Worm (Caenorhabditis elegans): ENCODE data around the gene comt-1.

The comt-1 gene

DNA sequence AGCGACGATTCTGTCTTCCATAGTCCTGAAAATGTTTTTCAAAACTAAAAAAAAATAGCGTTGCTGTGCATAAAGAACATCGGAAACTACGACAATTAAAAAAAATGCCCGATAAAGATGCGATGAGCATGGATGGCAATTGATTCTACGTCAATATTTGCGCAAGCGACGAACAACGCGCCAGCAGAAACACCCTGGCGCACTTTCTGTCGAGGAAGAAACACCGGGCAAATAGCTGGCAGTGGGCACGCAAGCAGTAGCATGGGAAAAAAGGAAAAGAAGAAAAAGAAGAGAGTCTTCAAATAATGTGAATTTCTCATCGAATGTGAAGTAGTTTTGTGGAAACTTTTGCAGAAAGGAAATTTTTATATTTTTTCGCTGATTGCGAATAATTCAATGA lies 52.7 kb downstream of the comt-1 start, which contains the start of gene C14A11.9 (continued):
- TF ChIP-seq ceh-91 (GFP tag; IDR thresholded peaks at IDR 0.05), result no peak
- no peak for TF ChIP-seq pha-4 (tag; optimal IDR thresholded peaks at IDR 0.05)
- peak; percentile 63 for TF ChIP-seq ets-4 (GFP tag; optimal IDR thresholded peaks at IDR 0.05)
- no peak for TF ChIP-seq aptf-3 (GFP tag; IDR thresholded peaks at IDR 0.05)
- no peak for TF ChIP-seq nfya-1 (tag; optimal IDR thresholded peaks at IDR 0.05; ENCODE audit: borderline replicate concordance, insufficient read depth)
- TF ChIP-seq egrh-3 (GFP tag; IDR thresholded peaks at IDR 0.05), result 0 out of 2 replicates have a peak, but pooled peaks have one; percentile 24
- TF ChIP-seq snpc-4 (GFP tag; optimal IDR thresholded peaks at IDR 0.05), result no peak
- peak in 3 of 4 experiments; percentile 45 to 67 (median 66) for TF ChIP-seq snpc-4 (tag; optimal IDR thresholded peaks at IDR 0.05)
- TF ChIP-seq efl-1 (GFP tag; optimal IDR thresholded peaks at IDR 0.05), result no peak
- TF ChIP-seq ceh-100 (GFP tag; IDR thresholded peaks at IDR 0.05), result 0 out of 2 replicates have a peak, but pooled peaks have one; percentile 33
- TF ChIP-seq F37B4.10 (GFP tag; IDR thresholded peaks at IDR 0.05), result no peak
- peak in 1 of 3 experiments; percentile 88 for TF ChIP-seq lin-35 (GFP tag; optimal IDR thresholded peaks at IDR 0.05)
- TF ChIP-seq nfyb-1 (GFP tag; IDR thresholded peaks at IDR 0.05), result no peak
- TF ChIP-seq tbp1 (GFP tag; optimal IDR thresholded peaks at IDR 0.05), result no peak
- no peak for TF ChIP-seq B0019.2 (GFP tag; conservative IDR thresholded peaks at IDR 0.05)
- no peak for TF ChIP-seq cebp-1 (GFP tag; IDR thresholded peaks at IDR 0.05)
- peak; percentile 90 for TF ChIP-seq cebp-1 (tag; optimal IDR thresholded peaks at IDR 0.05)
- TF ChIP-seq dpl-1 (GFP tag; optimal IDR thresholded peaks at IDR 0.05), result peak; percentile 3
- no peak for TF ChIP-seq nhr-120 (GFP tag; IDR thresholded peaks at IDR 0.05)
- TF ChIP-seq gei-17 (GFP tag; optimal IDR thresholded peaks at IDR 0.05), result peak; percentile 87
- peak; percentile 81 for TF ChIP-seq atf-7 (tag; optimal IDR thresholded peaks at IDR 0.05)
- TF ChIP-seq F39B2.1 (GFP tag; IDR thresholded peaks at IDR 0.05), result no peak
- no peak for TF ChIP-seq repo-1 (tag; optimal IDR thresholded peaks at IDR 0.05)
- no peak for TF ChIP-seq mxl-1 (tag; optimal IDR thresholded peaks at IDR 0.05)
- TF ChIP-seq die-1 (tag; optimal IDR thresholded peaks at IDR 0.05), result peak; percentile 9
- TF ChIP-seq ceh-40 (GFP tag; IDR thresholded peaks at IDR 0.05), result no peak
- TF ChIP-seq hmg-20 (GFP tag; IDR thresholded peaks at IDR 0.05), result no peak
- TF ChIP-seq attf-5 (GFP tag; optimal IDR thresholded peaks at IDR 0.05), result peak; percentile 87
- TF ChIP-seq nhr-80 (tag; optimal IDR thresholded peaks at IDR 0.05), result peak; percentile 90
- no peak for TF ChIP-seq F49E8.2 (tag; optimal IDR thresholded peaks at IDR 0.05; ENCODE audit: insufficient read depth)
- 0 out of 2 replicates have a peak, but pooled peaks have one; percentile 35 for TF ChIP-seq cebp-2 (GFP tag; IDR thresholded peaks at IDR 0.05)
- TF ChIP-seq ztf-26 (tag; optimal IDR thresholded peaks at IDR 0.05), result peak; percentile 85
- TF ChIP-seq hlh-12 (tag; optimal IDR thresholded peaks at IDR 0.05), result no peak
- TF ChIP-seq mcd-1 (GFP tag; IDR thresholded peaks at IDR 0.05), result peak; percentile 80
- TF ChIP-seq snpc-1.3 (tag; optimal IDR thresholded peaks at IDR 0.05; ENCODE audit: insufficient read depth), result no peak
- no peak for TF ChIP-seq hlh-26 (GFP tag; conservative IDR thresholded peaks at IDR 0.05)
- TF ChIP-seq B0035.1 (tag; optimal IDR thresholded peaks at IDR 0.05), result no peak
- TF ChIP-seq ceh-79 (tag; optimal IDR thresholded peaks at IDR 0.05), result no peak
- no peak; the same call in 1 of the 2 replicates for TF ChIP-seq B0336.3 (GFP tag; IDR thresholded peaks at IDR 0.05)
- TF ChIP-seq him-1 (tag; optimal IDR thresholded peaks at IDR 0.05), result no peak
- TF ChIP-seq lir-1 (GFP tag; conservative IDR thresholded peaks at IDR 0.05), result peak; percentile 41; the same call in 1 of the 2 replicates
- TF ChIP-seq F22D6.2 (tag; optimal IDR thresholded peaks at IDR 0.05), result peak; percentile 69
- TF ChIP-seq attf-3 (GFP tag; conservative IDR thresholded peaks at IDR 0.05), result no peak
- peak; percentile 55 for TF ChIP-seq tlf-1 (GFP tag; optimal IDR thresholded peaks at IDR 0.05)
- no peak for TF ChIP-seq F57C9.4 (tag; optimal IDR thresholded peaks at IDR 0.05)
- no peak for TF ChIP-seq ccch-3 (GFP tag; optimal IDR thresholded peaks at IDR 0.05)
- TF ChIP-seq sptf-2 (GFP tag; optimal IDR thresholded peaks at IDR 0.05), result peak; percentile 14
- TF ChIP-seq ztf-22 (GFP tag; optimal IDR thresholded peaks at IDR 0.05), result peak; percentile 53
- peak; percentile 12 for TF ChIP-seq snpc-3.4 (tag; optimal IDR thresholded peaks at IDR 0.05)
- no peak for TF ChIP-seq lsl-1 (GFP tag; optimal IDR thresholded peaks at IDR 0.05)

Data from whole organism, young adult.